Fruit fly (Drosophila melanogaster) whole organism, prepupa: Measurements from ENCODE around the gene CG11454.
A peak's percentile ranks its signal among the peaks of the same experiment; 100 is the strongest.

Experiments
- CG10669 ChIP-seq: fragments of 200-800 bp; sonication (Bioruptor generic); optimal IDR thresholded peaks from 3 replicates; lab custom pipeline; 2018; ENCODE audit warnings: missing biosample characterization, mild to moderate bottlenecking, missing genetic modification characterization, moderate library complexity
- CG11294 ChIP-seq: fragments of 200-800 bp; sonication (Bioruptor generic); IDR thresholded peaks from 2 replicates; pipeline ENCODE4 v1.3.6; 2022; ENCODE audit warnings: missing biosample characterization, missing genetic modification characterization
- CG15336 ChIP-seq: fragments of 200-800 bp; sonication (Bioruptor generic); IDR thresholded peaks from 2 replicates; pipeline ENCODE4 v1.3.6; 2022; ENCODE audit warnings: missing biosample characterization, missing genetic modification characterization
- CG1621 ChIP-seq: fragments of 200-800 bp; sonication (Bioruptor generic); optimal IDR thresholded peaks from 3 replicates; lab custom pipeline; 2018; ENCODE audit warnings: missing biosample characterization, mild to moderate bottlenecking, missing genetic modification characterization
- CG16779 ChIP-seq: fragments of 200-800 bp; sonication (Bioruptor generic); optimal IDR thresholded peaks from 3 replicates; lab custom pipeline; 2017; ENCODE audit warnings: missing biosample characterization, mild to moderate bottlenecking, missing genetic modification characterization
- CG3032 ChIP-seq: fragments of 200-800 bp; optimal IDR thresholded peaks from 2 replicates; lab custom pipeline; 2019; ENCODE audit warnings: missing biosample characterization, mild to moderate bottlenecking, missing genetic modification characterization, moderate library complexity
- CG31627 ChIP-seq: fragments of 200-800 bp; sonication (Bioruptor generic); optimal IDR thresholded peaks from 3 replicates; lab custom pipeline; 2016; ENCODE audit warnings: missing biosample characterization, missing genetic modification characterization
- CG32006 ChIP-seq: fragments of 200-800 bp; sonication (Bioruptor generic); optimal IDR thresholded peaks from 3 replicates; lab custom pipeline; 2017; ENCODE audit warnings: missing biosample characterization, mild to moderate bottlenecking, missing genetic modification characterization
- CG3919 ChIP-seq: fragments of 200-800 bp; sonication (Bioruptor generic); optimal IDR thresholded peaks from 3 replicates; lab custom pipeline; 2016; ENCODE audit warnings: missing biosample characterization, missing genetic modification characterization
- CG6792 ChIP-seq: fragments of 200-800 bp; sonication (Bioruptor generic); optimal IDR thresholded peaks from 3 replicates; lab custom pipeline; 2016; ENCODE audit warnings: missing biosample characterization, missing genetic modification characterization
- CG6808 ChIP-seq: fragments of 200-800 bp; sonication (Bioruptor generic); optimal IDR thresholded peaks from 3 replicates; lab custom pipeline; 2017; ENCODE audit warnings: missing biosample characterization, missing genetic modification characterization, mild to moderate bottlenecking, moderate library complexity, missing genetic modification reagents
- CG6854 ChIP-seq: fragments of 200-800 bp; sonication (Bioruptor generic); optimal IDR thresholded peaks from 2 replicates; lab custom pipeline; 2017; ENCODE audit warnings: missing biosample characterization, mild to moderate bottlenecking, missing genetic modification characterization
- CG7368 ChIP-seq: fragments of 200-800 bp; sonication (Bioruptor generic); optimal IDR thresholded peaks from 3 replicates; lab custom pipeline; 2016; ENCODE audit warnings: missing biosample characterization, missing genetic modification characterization
- CG8119 ChIP-seq: fragments of 200-800 bp; sonication (Bioruptor generic); IDR thresholded peaks from 3 replicates; pipeline ENCODE4 v1.3.6; 2022; ENCODE audit warnings: missing biosample characterization, missing genetic modification characterization
- CG8319 ChIP-seq: fragments of 200-800 bp; sonication (Bioruptor generic); optimal IDR thresholded peaks from 3 replicates; lab custom pipeline; 2016; ENCODE audit warnings: missing biosample characterization, missing genetic modification characterization
- CG8632 ChIP-seq: fragments of 200-800 bp; sonication (Bioruptor generic); optimal IDR thresholded peaks from 3 replicates; lab custom pipeline; 2016; ENCODE audit warnings: missing biosample characterization, missing genetic modification characterization
- CG9139 ChIP-seq: fragments of 200-800 bp; sonication (Bioruptor generic); optimal IDR thresholded peaks from 3 replicates; lab custom pipeline; 2017; ENCODE audit warnings: missing biosample characterization, mild to moderate bottlenecking, missing genetic modification characterization
- Eip75B ChIP-seq: fragments of 200-800 bp; sonication (Bioruptor generic); optimal IDR thresholded peaks from 3 replicates; lab custom pipeline; 2016; ENCODE audit warnings: missing biosample characterization, missing genetic modification characterization
- Eip78C ChIP-seq: fragments of 200-800 bp; sonication (Bioruptor generic); peaks from one replicate; lab custom pipeline; 2016; ENCODE audit warnings: missing biosample characterization, missing genetic modification characterization
- Eip93F ChIP-seq: fragments of 200-800 bp; sonication (Bioruptor generic); optimal IDR thresholded peaks from 2 replicates; lab custom pipeline; 2016; ENCODE audit warnings: missing biosample characterization, mild to moderate bottlenecking, missing genetic modification characterization
- Ets21C ChIP-seq: fragments of 200-800 bp; sonication (Bioruptor generic); optimal IDR thresholded peaks from 3 replicates; lab custom pipeline; 2016; ENCODE audit warnings: missing biosample characterization, missing genetic modification characterization
- Ets96B ChIP-seq: fragments of 200-800 bp; optimal IDR thresholded peaks from 2 replicates; lab custom pipeline; 2019; ENCODE audit warnings: missing biosample characterization, mild to moderate bottlenecking, missing genetic modification characterization, moderate library complexity
- Hr4 ChIP-seq: fragments of 200-800 bp; sonication (Bioruptor generic); optimal IDR thresholded peaks from 3 replicates; lab custom pipeline; 2016; ENCODE audit warnings: missing biosample characterization, missing genetic modification characterization
- Lpt ChIP-seq: fragments of 200-800 bp; sonication (Bioruptor generic); optimal IDR thresholded peaks from 3 replicates; lab custom pipeline; 2016; ENCODE audit warnings: missing biosample characterization, missing genetic modification characterization
- Met ChIP-seq: fragments of 200-800 bp; sonication (Bioruptor generic); optimal IDR thresholded peaks from 3 replicates; lab custom pipeline; 2016; ENCODE audit warnings: missing biosample characterization, missing genetic modification characterization
- OdsH ChIP-seq: fragments of 200-800 bp; sonication (Bioruptor generic); optimal IDR thresholded peaks from 3 replicates; lab custom pipeline; 2016; ENCODE audit warnings: missing biosample characterization, missing genetic modification characterization
- Sox102F ChIP-seq: fragments of 200-800 bp; sonication (Bioruptor generic); optimal IDR thresholded peaks from 2 replicates; lab custom pipeline; 2016; ENCODE audit warnings: missing biosample characterization, mild to moderate bottlenecking, missing genetic modification characterization
- Sox14 ChIP-seq: fragments of 200-800 bp; sonication (Bioruptor generic); optimal IDR thresholded peaks from 3 replicates; lab custom pipeline; 2016; ENCODE audit warnings: missing biosample characterization, missing genetic modification characterization
- Sox15 ChIP-seq: fragments of 200-800 bp; sonication (Bioruptor generic); optimal IDR thresholded peaks from 3 replicates; lab custom pipeline; 2016; ENCODE audit warnings: missing biosample characterization, missing genetic modification characterization
- achi ChIP-seq: fragments of 200-800 bp; sonication (Bioruptor generic); optimal IDR thresholded peaks from 3 replicates; lab custom pipeline; 2016; ENCODE audit warnings: missing biosample characterization, missing genetic modification characterization
- dac ChIP-seq: fragments of 200-800 bp; sonication (Bioruptor generic); optimal IDR thresholded peaks from 2 replicates; lab custom pipeline; 2017; ENCODE audit warnings: missing biosample characterization, mild to moderate bottlenecking, missing genetic modification characterization
- esn ChIP-seq: fragments of 200-800 bp; sonication (Bioruptor generic); optimal IDR thresholded peaks from 2 replicates; lab custom pipeline; 2016; ENCODE audit warnings: missing biosample characterization, mild to moderate bottlenecking, missing genetic modification characterization, moderate library complexity
- fd59A ChIP-seq: fragments of 200-800 bp; sonication (Bioruptor generic); optimal IDR thresholded peaks from 2 replicates; lab custom pipeline; 2017; ENCODE audit warnings: missing biosample characterization, mild to moderate bottlenecking, missing genetic modification characterization, missing genetic modification reagents
- fkh ChIP-seq: fragments of 200-800 bp; sonication (Bioruptor generic); optimal IDR thresholded peaks from 3 replicates; lab custom pipeline; 2017; ENCODE audit warnings: missing biosample characterization, mild to moderate bottlenecking, missing genetic modification characterization, moderate library complexity
- net ChIP-seq: fragments of 200-800 bp; sonication (Bioruptor generic); optimal IDR thresholded peaks from 3 replicates; lab custom pipeline; 2016; ENCODE audit warnings: missing biosample characterization, missing genetic modification characterization
- spab ChIP-seq: fragments of 200-800 bp; sonication (Bioruptor generic); optimal IDR thresholded peaks from 2 replicates; lab custom pipeline; 2017; ENCODE audit warnings: missing biosample characterization, mild to moderate bottlenecking, missing genetic modification characterization, missing genetic modification reagents
- ss ChIP-seq, 2 experiments: fragments of 200-800 bp; sonication (Bioruptor generic); optimal IDR thresholded peaks; 2 replicates in 1 of 2; 3 replicates in 1 of 2; lab custom pipeline; 2017 to 2018; ENCODE audit warnings: mild to moderate bottlenecking in 2 of 2, missing biosample characterization in 2 of 2, missing genetic modification characterization in 2 of 2, moderate library complexity in 1 of 2
- svp ChIP-seq: fragments of 200-800 bp; sonication (Bioruptor generic); peaks from one replicate; lab custom pipeline; 2016; ENCODE audit warnings: missing biosample characterization, missing genetic modification characterization
- vri ChIP-seq: fragments of 200-800 bp; sonication (Bioruptor generic); optimal IDR thresholded peaks from 3 replicates; lab custom pipeline; 2016; ENCODE audit warnings: missing biosample characterization, mild to moderate bottlenecking, missing genetic modification characterization

Gene CG11454

DNA sequence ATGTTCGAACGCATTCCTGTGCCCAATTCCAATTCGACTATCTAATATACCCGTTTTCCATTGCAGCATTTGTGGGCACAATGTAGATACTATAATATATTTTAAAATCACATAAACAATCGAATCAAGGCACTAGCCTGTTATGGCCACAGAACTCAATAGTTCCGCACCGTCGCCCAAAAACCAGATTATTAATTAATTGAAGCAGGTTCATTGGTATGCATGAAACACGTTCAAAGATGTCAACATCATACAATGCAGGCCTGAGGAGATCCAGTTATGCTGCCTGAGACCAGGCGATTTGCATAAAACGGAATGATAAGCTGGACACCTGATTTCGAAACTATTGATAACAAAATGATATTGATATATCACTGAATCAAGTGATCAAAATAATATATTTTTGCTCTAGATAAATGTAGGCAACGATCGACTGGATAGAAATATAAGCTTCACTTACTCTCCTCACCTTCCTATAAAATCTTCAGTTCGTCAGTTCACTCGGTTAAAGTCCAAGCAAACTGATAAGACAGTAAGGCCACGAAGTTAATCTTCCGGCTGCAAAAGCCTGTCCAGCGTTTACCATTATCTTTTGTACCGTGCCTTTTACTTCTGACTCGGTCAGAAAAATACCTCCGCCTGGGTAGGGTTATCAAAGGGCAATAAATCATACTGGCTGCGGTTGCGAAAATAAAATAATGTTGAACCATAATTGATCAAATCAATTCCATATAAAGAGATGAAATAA, 7.6 kb upstream of the CG11454 start:
- TF ChIP-seq dac (GFP tag; lab: Kevin White, UChicago): no peak
- no peak for TF ChIP-seq CG8319 (GFP tag; lab: Kevin White, UChicago)
- TF ChIP-seq Lpt (GFP tag; lab: Kevin White, UChicago): no peak
- no peak for TF ChIP-seq CG11294 (GFP tag; lab: Robert Waterston, UW)
- TF ChIP-seq spab: no peak
- peak; percentile 4 for TF ChIP-seq CG3919
- TF ChIP-seq svp: peak; percentile 98
- peak; percentile 8 to 67 for TF ChIP-seq ss (GFP tag; optimal IDR thresholded peaks at IDR 0.05; lab: Kevin White, UChicago)
- TF ChIP-seq Sox15 (GFP tag; lab: Kevin White, UChicago): no peak
- peak; percentile 63 for TF ChIP-seq Eip78C
- TF ChIP-seq CG9139 (GFP tag; lab: Kevin White, UChicago): peak; percentile 47
- no peak for TF ChIP-seq Sox14 (GFP tag; lab: Kevin White, UChicago)
- TF ChIP-seq net: no peak
- TF ChIP-seq Hr4 (GFP tag; lab: Kevin White, UChicago): no peak
- peak; percentile 36 for TF ChIP-seq CG1621
- TF ChIP-seq CG8632 (GFP tag; lab: Kevin White, UChicago): no peak
- TF ChIP-seq CG8119 (GFP tag; lab: Robert Waterston, UW): no peak
- no peak for TF ChIP-seq CG3032 (tag; lab: Kevin White, UChicago)
- peak; percentile 26 for TF ChIP-seq CG6808 (GFP tag; lab: Kevin White, UChicago)

DNA sequence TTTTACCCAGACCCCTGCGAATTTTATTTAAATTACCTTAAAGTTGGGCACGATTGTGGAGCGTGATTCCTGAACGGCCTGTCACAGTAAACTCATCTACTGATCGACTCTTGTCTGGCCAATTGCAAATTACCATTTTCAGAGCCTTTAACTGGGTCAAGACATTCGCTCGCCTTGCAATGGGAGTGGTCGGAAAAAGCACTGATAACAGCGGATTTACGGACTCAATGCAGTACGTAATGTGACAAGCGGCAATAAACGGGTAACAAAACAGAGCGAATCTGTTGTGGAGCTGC, 7.0 kb upstream of the CG11454 start:
- peak; percentile 34 for TF ChIP-seq Eip78C
- TF ChIP-seq CG10669 (GFP tag; lab: Kevin White, UChicago): no peak
- TF ChIP-seq net: no peak
- TF ChIP-seq Eip75B (GFP tag; lab: Kevin White, UChicago): no peak
- no peak for TF ChIP-seq OdsH (GFP tag; lab: Kevin White, UChicago)
- TF ChIP-seq CG16779 (tag; lab: Kevin White, UChicago): no peak
- TF ChIP-seq achi (GFP tag; lab: Kevin White, UChicago): no peak
- TF ChIP-seq vri (GFP tag; lab: Kevin White, UChicago): peak; percentile 32
- no peak for TF ChIP-seq Ets21C (GFP tag; lab: Kevin White, UChicago)
- TF ChIP-seq svp: peak; percentile 93
- TF ChIP-seq Eip93F (GFP tag; lab: Kevin White, UChicago): no peak
- TF ChIP-seq Met: no peak
- TF ChIP-seq CG15336: no peak
- TF ChIP-seq, all 60 proteins: peak for 3

DNA sequence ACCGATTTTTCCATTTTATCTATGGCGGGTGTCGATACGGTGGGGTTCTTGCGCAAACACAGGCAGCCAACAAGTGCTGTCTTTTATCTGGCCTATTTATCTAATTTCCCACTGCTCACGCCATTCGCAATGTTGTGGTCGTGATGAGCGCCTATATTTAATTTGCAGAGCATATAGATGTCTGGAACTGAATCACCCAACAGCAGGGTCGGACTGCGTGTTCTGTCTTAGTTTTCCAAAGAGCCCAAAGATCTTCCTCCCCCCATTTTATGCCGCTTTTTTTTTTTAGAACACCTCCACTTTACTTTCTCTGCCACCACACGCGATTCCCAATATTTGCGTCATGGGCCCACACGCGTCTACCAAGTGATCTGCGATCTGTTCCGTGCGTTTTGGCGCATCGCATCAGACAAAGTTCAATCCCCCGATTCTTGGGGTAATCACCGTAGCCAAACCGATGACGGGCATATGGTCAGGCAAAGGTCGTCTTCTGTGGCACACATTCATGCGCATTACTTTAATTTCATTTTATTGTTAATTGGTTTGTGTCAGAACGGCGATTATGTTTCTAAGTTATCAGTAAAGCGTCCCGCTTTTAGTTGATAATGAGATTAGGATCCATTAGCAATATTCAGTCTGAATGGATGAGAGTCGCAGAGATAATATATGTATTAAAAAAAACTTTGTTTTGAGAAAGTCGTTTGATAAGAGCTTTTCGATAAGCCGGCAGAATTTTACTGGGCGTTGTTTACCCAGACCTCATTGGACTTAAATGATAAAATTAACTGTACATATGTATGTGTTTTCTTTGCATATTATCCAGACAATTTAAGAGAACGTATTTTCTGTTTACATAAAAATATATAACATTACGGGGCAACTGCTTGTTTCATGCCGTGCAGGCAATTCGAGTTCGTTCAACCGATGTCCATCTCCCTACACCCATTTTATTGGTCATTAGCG, 6.1 kb upstream of the CG11454 start:
- TF ChIP-seq Met (peak; percentile 36), Ets96B (tag; lab: Kevin White, UChicago) (no peak), CG7368 (GFP tag; lab: Kevin White, UChicago) (no peak), CG6792 (GFP tag; lab: Kevin White, UChicago) (no peak), vri (GFP tag; lab: Kevin White, UChicago) (peak; percentile 67), svp (peak; percentile 94), esn (peak; percentile 15), CG31627 (GFP tag; lab: Kevin White, UChicago) (no peak), Sox102F (GFP tag; lab: Kevin White, UChicago) (peak; percentile 2), CG6854 (GFP tag; lab: Kevin White, UChicago) (peak; percentile 38), fd59A (GFP tag; lab: Kevin White, UChicago) (no peak), net (no peak), fkh (GFP tag; lab: Kevin White, UChicago) (peak; percentile 23), CG32006 (no peak)
